Fruit fly (Drosophila melanogaster) whole organism, pupa: Measurements from ENCODE around the gene CG10479.
A peak's percentile ranks its signal among the peaks of the same experiment; 100 is the strongest.

Source experiments
- CG10348 ChIP-seq: fragments of 200-800 bp; sonication (Bioruptor generic); IDR thresholded peaks from 2 replicates; pipeline ENCODE4 v1.3.6; 2022; ENCODE audit warnings: missing biosample characterization, missing genetic modification characterization
- CG13204 ChIP-seq: fragments of 200-800 bp; sonication (Bioruptor generic); optimal IDR thresholded peaks from 2 replicates; lab custom pipeline; 2018; ENCODE audit warnings: missing biosample characterization, mild to moderate bottlenecking, missing genetic modification characterization, moderate library complexity
- CG14655 ChIP-seq: fragments of 200-800 bp; sonication (Bioruptor generic); optimal IDR thresholded peaks from 3 replicates; lab custom pipeline; 2017; ENCODE audit warnings: mild to moderate bottlenecking, missing biosample characterization, missing genetic modification reagents, missing genetic modification characterization
- CG8301 ChIP-seq: fragments of 200-800 bp; sonication (Bioruptor generic); optimal IDR thresholded peaks from 2 replicates; lab custom pipeline; 2018; ENCODE audit warnings: missing biosample characterization, mild to moderate bottlenecking, missing genetic modification characterization
- EcR ChIP-seq: fragments of 200-800 bp; sonication (Bioruptor generic); optimal IDR thresholded peaks from 3 replicates; lab custom pipeline; 2019; ENCODE audit warnings: missing biosample characterization, missing genetic modification characterization, mild to moderate bottlenecking, moderate library complexity, missing genetic modification reagents
- Pif1A ChIP-seq: fragments of 200-800 bp; sonication (Bioruptor generic); optimal IDR thresholded peaks from 3 replicates; lab custom pipeline; 2016; ENCODE audit warnings: missing biosample characterization, missing genetic modification characterization
- Pif1B ChIP-seq: fragments of 200-800 bp; sonication (Bioruptor generic); optimal IDR thresholded peaks from 3 replicates; lab custom pipeline; 2016; ENCODE audit warnings: missing biosample characterization, missing genetic modification characterization
- fd96Ca ChIP-seq: fragments of 200-800 bp; sonication (Bioruptor generic); IDR thresholded peaks from 3 replicates; pipeline ENCODE4 v1.3.6; 2022; ENCODE audit warnings: missing biosample characterization, missing genetic modification characterization
- gl ChIP-seq: fragments of 200-800 bp; sonication (Bioruptor generic); optimal IDR thresholded peaks from 2 replicates; lab custom pipeline; 2018; ENCODE audit warnings: missing biosample characterization, mild to moderate bottlenecking, missing genetic modification characterization

- TF ChIP-seq CG14655 (GFP tag; lab: Kevin White, UChicago) (peak; percentile 78), Pif1A (GFP tag; lab: Kevin White, UChicago) (no peak), CG8301 (tag; lab: Kevin White, UChicago) (peak; percentile 66), fd96Ca (GFP tag; lab: Robert Waterston, UW) (no peak), CG10348 (GFP tag; lab: Robert Waterston, UW) (no peak), Pif1B (GFP tag; lab: Kevin White, UChicago) (no peak), EcR (GFP tag; lab: Kevin White, UChicago) (no peak), gl (tag; lab: Kevin White, UChicago) (no peak), CG13204 (GFP tag; lab: Kevin White, UChicago) (no peak)
Observed at dm6 chr3L:5945571-5945970, 30.2 kb downstream of the CG10479 start.
